Fruit fly (Drosophila melanogaster) whole organism, pupa: Measurements from ENCODE around the gene Ptp36E.
A peak's percentile ranks its signal among the peaks of the same experiment; 100 is the strongest.

Source experiments
- CG10348 ChIP-seq: fragments of 200-800 bp; sonication (Bioruptor generic); IDR thresholded peaks from 2 replicates; pipeline ENCODE4 v1.3.6; 2022; ENCODE audit warnings: missing biosample characterization, missing genetic modification characterization
- CG14655 ChIP-seq: fragments of 200-800 bp; sonication (Bioruptor generic); optimal IDR thresholded peaks from 3 replicates; lab custom pipeline; 2017; ENCODE audit warnings: mild to moderate bottlenecking, missing biosample characterization, missing genetic modification reagents, missing genetic modification characterization
- CG34367 ChIP-seq: fragments of 200-800 bp; sonication (Bioruptor generic); optimal IDR thresholded peaks from 2 replicates; lab custom pipeline; 2018; ENCODE audit warnings: missing biosample characterization, mild to moderate bottlenecking, missing genetic modification characterization
- D1 ChIP-seq: fragments of 200-800 bp; sonication (Bioruptor generic); optimal IDR thresholded peaks from 2 replicates; lab custom pipeline; 2018; ENCODE audit warnings: missing biosample characterization, mild to moderate bottlenecking, missing genetic modification characterization, moderate library complexity
- EcR ChIP-seq: fragments of 200-800 bp; sonication (Bioruptor generic); optimal IDR thresholded peaks from 3 replicates; lab custom pipeline; 2019; ENCODE audit warnings: missing biosample characterization, missing genetic modification characterization, mild to moderate bottlenecking, moderate library complexity, missing genetic modification reagents
- Pif1A ChIP-seq: fragments of 200-800 bp; sonication (Bioruptor generic); optimal IDR thresholded peaks from 3 replicates; lab custom pipeline; 2016; ENCODE audit warnings: missing biosample characterization, missing genetic modification characterization

dm6 chr2L:18137591-18138247 lies 47.1 kb downstream of the Ptp36E start, which contains the start of gene kel:
- TF ChIP-seq CG14655 (GFP tag; lab: Kevin White, UChicago) (no peak), CG34367 (tag; lab: Kevin White, UChicago) (no peak), CG10348 (no peak), EcR (GFP tag; lab: Kevin White, UChicago) (peak; percentile 19), D1 (tag; lab: Kevin White, UChicago) (peak; percentile 85), Pif1A (GFP tag; lab: Kevin White, UChicago) (no peak)
